Worm (Caenorhabditis elegans) whole organism, L1 larva: ENCODE measurements around the gene chst-1.

Source experiments
- C16A3.4 ChIP-seq: fragments of 150-350 bp; optimal IDR thresholded peaks from 2 replicates; lab custom pipeline; 2014; ENCODE audit warnings: missing biosample characterization, missing genetic modification characterization
- C34B4.2 ChIP-seq: sonication (generic microtip); optimal IDR thresholded peaks from 2 replicates; lab custom pipeline; 2017; ENCODE audit warnings: mild to moderate bottlenecking, missing genetic modification characterization, missing compliant biosample characterization
- aha-1 ChIP-seq: fragments of 150-350 bp; optimal IDR thresholded peaks from 2 replicates; lab custom pipeline; 2014; ENCODE audit warnings: missing biosample characterization, missing genetic modification characterization
- aly-2 ChIP-seq: fragments of 150-350 bp; optimal IDR thresholded peaks from 2 replicates; lab custom pipeline; 2014; ENCODE audit warnings: missing biosample characterization, missing genetic modification characterization
- blmp-1 ChIP-seq: fragments of 150-350 bp; optimal IDR thresholded peaks from 2 replicates; lab custom pipeline; 2014; ENCODE audit warnings: missing biosample characterization, missing genetic modification characterization
- ceh-63 ChIP-seq: fragments of 200-800 bp; sonication (Bioruptor generic); optimal IDR thresholded peaks from 2 replicates; lab custom pipeline; 2018; ENCODE audit warnings: mild to moderate bottlenecking, missing genetic modification characterization, missing compliant biosample characterization
- ceh-8 ChIP-seq: fragments of 200-800 bp; sonication (Bioruptor generic); optimal IDR thresholded peaks from 2 replicates; lab custom pipeline; 2018; ENCODE audit warnings: mild to moderate bottlenecking, missing genetic modification characterization, moderate library complexity, missing compliant biosample characterization
- ceh-82 ChIP-seq, 3 experiments: fragments of 150-350 bp in 1 of 3; sonication (generic microtip) in 2 of 3; optimal IDR thresholded peaks; 2 replicates each; lab custom pipeline; 2014 to 2017; ENCODE audit warnings: missing biosample characterization in 3 of 3, missing genetic modification characterization in 3 of 3
- ceh-88 ChIP-seq: fragments of 200-800 bp; sonication (Bioruptor generic); IDR thresholded peaks from 2 replicates; pipeline ENCODE4 v1.3.6; 2022; ENCODE audit warnings: missing genetic modification characterization, missing compliant biosample characterization
- efl-1 ChIP-seq, 4 experiments: fragments of 150-350 bp; optimal IDR thresholded peaks in 3 of 4; peaks in 1 of 4; 1 replicate in 1 of 4; 2 replicates in 3 of 4; lab custom pipeline; 2014; ENCODE audit warnings: missing biosample characterization in 2 of 4, missing genetic modification characterization in 2 of 4, missing genetic modification reagents in 2 of 4
- efl-3 ChIP-seq: fragments of 200-800 bp; sonication (Bioruptor generic); optimal IDR thresholded peaks from 2 replicates; lab custom pipeline; 2018; ENCODE audit warnings: mild to moderate bottlenecking, missing genetic modification characterization, missing compliant biosample characterization
- egl-13 ChIP-seq: sonication (generic microtip); optimal IDR thresholded peaks from 2 replicates; lab custom pipeline; 2016; ENCODE audit warnings: missing genotype, missing genetic modification reagents, missing genetic modification characterization, missing compliant biosample characterization
- ets-5 ChIP-seq: fragments of 200-800 bp; sonication (Bioruptor generic); IDR thresholded peaks from 2 replicates; pipeline ENCODE4 v1.3.6; 2022; ENCODE audit warnings: missing genetic modification characterization, missing compliant biosample characterization
- fkh-4 ChIP-seq: sonication (generic microtip); optimal IDR thresholded peaks from 2 replicates; lab custom pipeline; 2016; ENCODE audit warnings: missing compliant biosample characterization, missing genetic modification characterization, borderline replicate concordance
- fkh-8 ChIP-seq: sonication (generic microtip); optimal IDR thresholded peaks from 2 replicates; lab custom pipeline; 2016; ENCODE audit warnings: mild to moderate bottlenecking, missing genetic modification characterization, missing compliant biosample characterization
- fos-1 ChIP-seq: fragments of 150-350 bp; optimal IDR thresholded peaks from 2 replicates; lab custom pipeline; 2014; ENCODE audit warnings: missing biosample characterization, missing genetic modification characterization
- hpl-2 ChIP-seq: fragments of 150-350 bp; optimal IDR thresholded peaks from 2 replicates; lab custom pipeline; 2014; ENCODE audit warnings: missing biosample characterization, missing genetic modification reagents, missing genetic modification characterization
- lin-13 ChIP-seq: fragments of 150-350 bp; optimal IDR thresholded peaks from 2 replicates; lab custom pipeline; 2014; ENCODE audit warnings: missing biosample characterization, missing genetic modification reagents, missing genetic modification characterization
- lin-14 ChIP-seq: fragments of 200-800 bp; sonication (Bioruptor generic); optimal IDR thresholded peaks from 2 replicates; lab custom pipeline; 2018; ENCODE audit warnings: mild to moderate bottlenecking, missing genetic modification characterization, moderate library complexity, missing compliant biosample characterization
- lin-15B ChIP-seq: fragments of 150-350 bp; sonication (generic microtip); optimal IDR thresholded peaks from 3 replicates; lab custom pipeline; 2014; ENCODE audit warnings: missing biosample characterization, missing genetic modification characterization
- lin-35 ChIP-seq, 2 experiments: fragments of 150-350 bp; optimal IDR thresholded peaks; 2 replicates each; lab custom pipeline; 2014; ENCODE audit warnings: missing biosample characterization in 2 of 2, missing genetic modification characterization in 2 of 2, missing genetic modification reagents in 2 of 2
- lin-39 ChIP-seq: fragments of 150-350 bp; optimal IDR thresholded peaks from 2 replicates; lab custom pipeline; 2014; ENCODE audit warnings: missing biosample characterization, missing genetic modification reagents, missing genetic modification characterization
- lir-3 ChIP-seq: sonication (generic microtip); optimal IDR thresholded peaks from 2 replicates; lab custom pipeline; 2016; ENCODE audit warnings: mild to moderate bottlenecking, missing genetic modification characterization, moderate library complexity, missing compliant biosample characterization; ENCODE audit not compliant: poor library complexity
- lsy-2 ChIP-seq, 2 experiments: fragments of 150-350 bp; optimal IDR thresholded peaks; 2 replicates each; lab custom pipeline; 2014; ENCODE audit warnings: missing biosample characterization in 2 of 2, missing genetic modification characterization in 2 of 2
- mep-1 ChIP-seq: fragments of 150-350 bp; optimal IDR thresholded peaks from 2 replicates; lab custom pipeline; 2014; ENCODE audit warnings: missing biosample characterization, missing genetic modification characterization
- nhr-71 ChIP-seq: sonication (generic microtip); optimal IDR thresholded peaks from 2 replicates; lab custom pipeline; 2016; ENCODE audit warnings: mild to moderate bottlenecking, missing genetic modification characterization, moderate library complexity, missing compliant biosample characterization
- nhr-84 ChIP-seq: sonication (generic microtip); optimal IDR thresholded peaks from 2 replicates; lab custom pipeline; 2017; ENCODE audit warnings: missing biosample characterization, missing genetic modification characterization
- nhr-85 ChIP-seq: sonication (generic microtip); peaks from one replicate; lab custom pipeline; 2016; ENCODE audit warnings: missing genetic modification characterization, inconsistent platforms, missing compliant biosample characterization
- nhr-90 ChIP-seq: sonication (generic microtip); optimal IDR thresholded peaks from 2 replicates; lab custom pipeline; 2016; ENCODE audit warnings: mild to moderate bottlenecking, missing genetic modification characterization, missing compliant biosample characterization; ENCODE audit not compliant: poor library complexity
- pag-3 ChIP-seq: sonication (generic microtip); optimal IDR thresholded peaks from 2 replicates; lab custom pipeline; 2017; ENCODE audit warnings: missing genetic modification characterization, mild to moderate bottlenecking, missing compliant biosample characterization, antibody characterized with exemption, borderline replicate concordance; ENCODE audit not compliant: insufficient read depth
- pax-3 ChIP-seq: fragments of 200-800 bp; sonication (Bioruptor generic); optimal IDR thresholded peaks from 2 replicates; lab custom pipeline; 2018; ENCODE audit warnings: mild to moderate bottlenecking, missing genetic modification characterization, moderate library complexity, missing compliant biosample characterization
- pqm-1 ChIP-seq: sonication (generic microtip); optimal IDR thresholded peaks from 3 replicates; lab custom pipeline; 2017; ENCODE audit warnings: missing biosample characterization, missing genetic modification characterization
- skn-1 ChIP-seq: fragments of 150-350 bp; optimal IDR thresholded peaks from 2 replicates; lab custom pipeline; 2014; ENCODE audit warnings: missing biosample characterization, missing genetic modification characterization
- sox-4 ChIP-seq: sonication (generic microtip); optimal IDR thresholded peaks from 2 replicates; lab custom pipeline; 2016; ENCODE audit warnings: missing genetic modification characterization, missing compliant biosample characterization
- sptf-1 ChIP-seq: fragments of 150-350 bp; optimal IDR thresholded peaks from 2 replicates; lab custom pipeline; 2014; ENCODE audit warnings: missing biosample characterization, missing genetic modification characterization
- unc-98 ChIP-seq: fragments of 200-800 bp; sonication (Bioruptor generic); IDR thresholded peaks from 2 replicates; pipeline ENCODE4 v1.3.6; 2022; ENCODE audit warnings: missing genetic modification characterization, missing compliant biosample characterization
- vab-15 ChIP-seq: sonication (generic microtip); optimal IDR thresholded peaks from 2 replicates; lab custom pipeline; 2017; ENCODE audit warnings: missing genotype, mild to moderate bottlenecking, missing genetic modification characterization, missing compliant biosample characterization
- xbp-1 ChIP-seq: sonication (generic microtip); optimal IDR thresholded peaks from 2 replicates; lab custom pipeline; 2016; ENCODE audit warnings: missing genetic modification characterization, missing compliant biosample characterization
- zag-1 ChIP-seq: fragments of 150-350 bp; optimal IDR thresholded peaks from 2 replicates; lab custom pipeline; 2014; ENCODE audit warnings: missing biosample characterization, missing genetic modification characterization

Gene chst-1

DNA sequence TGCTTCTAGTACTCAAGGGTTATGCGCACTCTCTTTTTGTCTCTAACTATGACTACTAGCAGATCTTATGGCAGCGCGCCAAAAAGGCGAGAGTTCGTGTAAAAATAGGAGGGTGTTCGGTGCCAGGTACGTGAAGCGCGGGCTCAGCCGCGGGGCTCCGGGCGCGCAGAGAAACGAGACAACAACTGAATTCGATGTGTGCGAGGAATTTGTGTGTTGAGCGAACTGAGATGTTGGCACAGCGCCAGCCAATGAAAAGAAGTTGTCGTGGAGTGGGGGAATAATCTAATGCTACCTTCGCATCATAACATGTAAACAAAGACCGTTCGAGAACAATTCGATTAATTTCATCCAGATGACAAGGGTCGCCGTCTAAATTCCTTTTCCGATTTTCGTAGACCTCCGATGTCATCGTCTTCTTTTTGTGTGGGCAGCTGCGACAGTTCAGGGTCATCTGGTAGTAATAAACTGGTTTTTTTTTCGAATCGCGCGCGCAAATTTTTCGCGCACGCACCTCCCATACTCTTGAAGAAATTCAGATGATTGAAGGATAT is 24.7 kb upstream of the chst-1 start (continued):
- TF ChIP-seq nhr-71 (peak; percentile 71), efl-1 (optimal IDR thresholded peaks at IDR 0.05; lab: Kevin White, UChicago) (peak; percentile 19 to 20), efl-1 (GFP tag; optimal IDR thresholded peaks at IDR 0.05 in 1 of 2; lab: Kevin White, UChicago) (peak in 1 of 2 experiments; percentile 61), egl-13 (peak; percentile 9), sox-4 (tag; lab: Kevin White, UChicago) (no peak), fkh-4 (tag; lab: Kevin White, UChicago) (no peak), hpl-2 (GFP tag; lab: Kevin White, UChicago) (no peak), unc-98 (no peak), efl-3 (GFP tag; lab: Kevin White, UChicago) (no peak), ceh-8 (GFP tag; lab: Kevin White, UChicago) (peak; percentile 24), vab-15 (tag; lab: Kevin White, UChicago) (no peak), lin-35 (GFP tag; optimal IDR thresholded peaks at IDR 0.05; lab: Kevin White, UChicago) (peak; percentile 5 to 67), ets-5 (no peak), xbp-1 (peak; percentile 12)

DNA sequence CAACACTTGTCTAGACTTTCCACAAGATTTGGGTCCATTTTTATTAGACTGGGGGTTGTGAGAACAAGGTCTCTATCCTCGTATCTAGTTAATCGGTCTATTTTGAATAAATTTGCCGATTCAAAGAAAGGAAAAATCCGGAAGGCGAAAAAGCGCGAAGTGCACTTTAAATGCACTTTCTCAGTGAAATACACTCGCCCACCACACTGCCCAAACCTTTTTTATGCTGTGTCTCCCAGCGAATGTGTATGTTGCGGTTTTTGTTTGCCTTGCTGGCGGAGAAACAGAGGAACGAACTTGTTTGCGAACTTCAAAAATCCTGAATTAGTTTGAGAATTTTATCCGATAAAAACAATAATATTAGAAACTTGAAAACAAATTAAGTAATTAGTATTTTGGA is 24.0 kb upstream of the chst-1 start:
- TF ChIP-seq sptf-1 (tag; lab: Kevin White, UChicago) (no peak), zag-1 (tag; lab: Kevin White, UChicago) (no peak), lin-14 (GFP tag; lab: Kevin White, UChicago) (peak; percentile 33), skn-1 (tag; lab: Kevin White, UChicago) (peak; percentile 24), pag-3 (tag; lab: Kevin White, UChicago) (no peak), C16A3.4 (no peak), nhr-85 (tag; lab: Kevin White, UChicago) (no peak), ceh-82 (tag; optimal IDR thresholded peaks at IDR 0.05; lab: Kevin White, UChicago) (no peak), ceh-63 (GFP tag; lab: Kevin White, UChicago) (no peak), lin-13 (no peak), blmp-1 (tag; lab: Kevin White, UChicago) (peak; percentile 21), efl-3 (GFP tag; lab: Kevin White, UChicago) (no peak), lin-15B (tag; lab: Kevin White, UChicago) (no peak), pqm-1 (tag; lab: Kevin White, UChicago) (no peak), egl-13 (no peak), nhr-90 (tag; lab: Kevin White, UChicago) (no peak), unc-98 (no peak), ceh-88 (GFP tag; lab: Robert Waterston, UW) (no peak), xbp-1 (no peak), lir-3 (tag; lab: Kevin White, UChicago) (no peak), nhr-84 (tag; lab: Kevin White, UChicago) (no peak), aly-2 (peak; percentile 5), fos-1 (tag; lab: Kevin White, UChicago) (no peak), fkh-8 (tag; lab: Kevin White, UChicago) (no peak), lin-39 (tag; lab: Kevin White, UChicago) (no peak), lsy-2 (tag; optimal IDR thresholded peaks at IDR 0.05; lab: Kevin White, UChicago) (no peak), pax-3 (tag; lab: Kevin White, UChicago) (no peak), mep-1 (peak; percentile 8), fkh-4 (tag; lab: Kevin White, UChicago) (no peak), aha-1 (tag; lab: Kevin White, UChicago) (no peak), C34B4.2 (tag; lab: Kevin White, UChicago) (no peak)
